Fruit fly (Drosophila melanogaster): ENCODE measurements around the gene CG31908.
A peak's percentile ranks its signal among the peaks of the same experiment; 100 is the strongest.

Gene CG31908

dm6 chr2L:7037773-7038327, 10.7 kb upstream of the CG31908 start, which contains the start of gene milt:
Gene milt (plus strand): TSS chr2L:7037823.
- TF ChIP-seq fd96Ca (GFP tag; IDR thresholded peaks at IDR 0.05) (no peak), CG4496 (GFP tag; IDR thresholded peaks at IDR 0.05) (peak; percentile 16; the same call in 1 of the 3 replicates)

dm6 chr2L:7033100-7033675, 6.0 kb upstream of the CG31908 start:
- peak; percentile 30 for TF ChIP-seq CG9948 (tag; optimal IDR thresholded peaks at IDR 0.05)
- TF ChIP-seq EcR (GFP tag; optimal IDR thresholded peaks at IDR 0.05), result no peak
- peak; percentile 68 for TF ChIP-seq CG4496 (GFP tag; IDR thresholded peaks at IDR 0.05)
- TF ChIP-seq CG32121 (GFP tag; IDR thresholded peaks at IDR 0.05), result peak; percentile 74
- peak; percentile 65 for TF ChIP-seq Pif1A (GFP tag; optimal IDR thresholded peaks at IDR 0.05)
- no peak for TF ChIP-seq CG8159 (tag; optimal IDR thresholded peaks at IDR 0.05)
- TF ChIP-seq CG34367 (tag; optimal IDR thresholded peaks at IDR 0.05), result peak; percentile 52
- no peak for TF ChIP-seq Snoo (tag; optimal IDR thresholded peaks at IDR 0.05)
- no peak for TF ChIP-seq rn (GFP tag; IDR thresholded peaks at IDR 0.05)
- no peak for TF ChIP-seq CG10348 (GFP tag; IDR thresholded peaks at IDR 0.05)
- no peak; the same call in 2 of the 3 replicates for TF ChIP-seq fd96Ca (GFP tag; IDR thresholded peaks at IDR 0.05)
- no peak for TF ChIP-seq CG14655 (GFP tag; optimal IDR thresholded peaks at IDR 0.05)
- TF ChIP-seq gl (tag; optimal IDR thresholded peaks at IDR 0.05), result peak; percentile 80
- TF ChIP-seq CG17806 (tag; optimal IDR thresholded peaks at IDR 0.05), result peak; percentile 34
- TF ChIP-seq CG12605 (GFP tag; IDR thresholded peaks at IDR 0.05), result peak; percentile 63
- TF ChIP-seq Ets98B (GFP tag; IDR thresholded peaks at IDR 0.05), result peak; percentile 71
- TF ChIP-seq D1 (tag; optimal IDR thresholded peaks at IDR 0.05), result peak; percentile 57
- TF ChIP-seq CG13204 (GFP tag; optimal IDR thresholded peaks at IDR 0.05), result no peak
- no peak for TF ChIP-seq Pif1B (GFP tag; optimal IDR thresholded peaks at IDR 0.05)
- peak; percentile 56 for TF ChIP-seq CG8301 (tag; optimal IDR thresholded peaks at IDR 0.05)
- peak; percentile 27 for TF ChIP-seq CG15710 (tag; optimal IDR thresholded peaks at IDR 0.05)

- TF ChIP-seq CG4496 (GFP tag; IDR thresholded peaks at IDR 0.05) (peak; percentile 61), CG12605 (GFP tag; IDR thresholded peaks at IDR 0.05) (no peak), CG10348 (GFP tag; IDR thresholded peaks at IDR 0.05) (0 out of 2 replicates have a peak, but pooled peaks have one; percentile 16), Ets98B (GFP tag; IDR thresholded peaks at IDR 0.05) (peak; percentile 63)
These were observed 5.3 kb upstream of the CG31908 start, which contains the start of the genes Rab30 and Caper for dm6 chr2L:7032517-7032951. Gene Rab30 (minus strand): TSS chr2L:7032606. Gene Caper (plus strand): TSS chr2L:7032721.

DNA sequence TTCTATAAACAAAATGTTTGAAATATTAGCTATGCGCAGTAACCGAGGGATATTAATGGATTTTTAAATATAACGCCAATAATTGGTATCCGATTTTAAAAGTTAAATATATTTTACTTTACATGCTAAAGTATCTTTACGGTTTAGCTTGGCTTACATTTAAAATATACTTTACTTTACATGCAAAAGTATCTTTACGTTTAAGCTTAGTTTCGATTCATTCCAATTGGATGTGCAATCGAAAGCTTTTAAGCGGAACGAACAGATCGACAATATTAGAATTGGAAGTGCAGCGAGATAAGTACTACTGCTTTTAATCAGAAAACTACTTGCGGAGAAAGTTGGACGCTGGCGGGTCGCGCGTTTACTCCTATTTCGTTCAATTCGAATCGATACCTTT, 1.8 kb upstream of the CG31908 start:
- TF ChIP-seq CG12605 (GFP tag; IDR thresholded peaks at IDR 0.05) (no peak), Ets98B (GFP tag; IDR thresholded peaks at IDR 0.05) (no peak), CG8301 (tag; optimal IDR thresholded peaks at IDR 0.05) (no peak), CG8159 (tag; optimal IDR thresholded peaks at IDR 0.05) (no peak), CG9948 (tag; optimal IDR thresholded peaks at IDR 0.05) (no peak), rn (GFP tag; IDR thresholded peaks at IDR 0.05) (no peak), CG17806 (tag; optimal IDR thresholded peaks at IDR 0.05) (no peak), EcR (GFP tag; optimal IDR thresholded peaks at IDR 0.05) (no peak), Snoo (tag; optimal IDR thresholded peaks at IDR 0.05) (no peak), CG32121 (GFP tag; IDR thresholded peaks at IDR 0.05) (no peak), CG34367 (tag; optimal IDR thresholded peaks at IDR 0.05) (no peak), Pif1B (GFP tag; optimal IDR thresholded peaks at IDR 0.05) (no peak), CG14655 (GFP tag; optimal IDR thresholded peaks at IDR 0.05) (no peak), gl (tag; optimal IDR thresholded peaks at IDR 0.05) (no peak), fd96Ca (GFP tag; IDR thresholded peaks at IDR 0.05) (no peak), CG15710 (tag; optimal IDR thresholded peaks at IDR 0.05) (no peak), CG4496 (GFP tag; IDR thresholded peaks at IDR 0.05) (no peak), Pif1A (GFP tag; optimal IDR thresholded peaks at IDR 0.05) (no peak), CG13204 (GFP tag; optimal IDR thresholded peaks at IDR 0.05) (no peak), D1 (tag; optimal IDR thresholded peaks at IDR 0.05) (no peak)

DNA sequence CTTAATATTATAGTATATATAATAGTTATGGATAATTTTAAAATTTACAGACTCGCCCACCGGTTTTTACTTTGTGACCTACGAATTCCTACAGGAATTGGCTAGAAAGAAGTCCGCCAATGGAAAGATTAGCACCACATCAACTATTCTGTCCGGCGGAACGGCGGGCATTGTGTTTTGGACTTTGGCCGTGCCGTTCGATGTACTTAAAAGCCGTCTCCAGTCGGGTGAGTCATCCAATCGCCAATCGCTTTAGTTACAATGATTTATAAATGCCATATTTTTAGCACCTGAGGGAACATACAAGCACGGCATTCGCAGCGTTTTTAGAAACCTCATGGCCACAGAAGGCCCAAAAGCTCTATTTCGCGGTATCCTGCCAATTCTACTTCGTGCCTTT, 1.3 kb upstream of the CG31908 start:
- TF ChIP-seq rn (GFP tag; IDR thresholded peaks at IDR 0.05) (no peak), fd96Ca (GFP tag; IDR thresholded peaks at IDR 0.05) (no peak), CG8301 (tag; optimal IDR thresholded peaks at IDR 0.05) (no peak), EcR (GFP tag; optimal IDR thresholded peaks at IDR 0.05) (no peak), CG15710 (tag; optimal IDR thresholded peaks at IDR 0.05) (no peak), CG9948 (tag; optimal IDR thresholded peaks at IDR 0.05) (no peak)

DNA sequence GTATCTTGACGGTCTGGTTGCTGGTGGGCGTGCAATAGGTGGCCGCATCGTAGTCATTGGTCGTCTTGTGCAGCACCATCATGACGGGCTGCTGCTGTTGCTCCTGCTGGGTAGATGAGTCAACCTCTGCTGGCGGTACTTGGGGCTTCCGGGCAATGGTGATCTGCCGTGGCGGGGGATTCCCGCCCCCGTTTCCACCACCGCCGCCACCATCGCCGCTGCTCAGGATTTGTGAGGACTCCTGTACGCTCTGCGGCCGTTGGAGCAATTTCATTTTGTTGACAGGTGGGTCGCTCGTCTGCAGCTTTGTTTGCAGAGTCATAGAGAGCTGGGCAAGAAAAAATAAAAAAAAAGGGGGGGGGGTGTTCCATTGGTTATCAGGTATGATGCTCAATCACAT, 881 bp downstream of the CG31908 start:
- TF ChIP-seq gl (tag; optimal IDR thresholded peaks at IDR 0.05) (no peak), CG17806 (tag; optimal IDR thresholded peaks at IDR 0.05) (no peak), Pif1B (GFP tag; optimal IDR thresholded peaks at IDR 0.05) (no peak), rn (GFP tag; IDR thresholded peaks at IDR 0.05) (no peak), CG9948 (tag; optimal IDR thresholded peaks at IDR 0.05) (no peak), CG14655 (GFP tag; optimal IDR thresholded peaks at IDR 0.05) (no peak), D1 (tag; optimal IDR thresholded peaks at IDR 0.05) (no peak), CG10348 (GFP tag; IDR thresholded peaks at IDR 0.05) (no peak), EcR (GFP tag; optimal IDR thresholded peaks at IDR 0.05) (no peak), CG34367 (tag; optimal IDR thresholded peaks at IDR 0.05) (no peak), CG13204 (GFP tag; optimal IDR thresholded peaks at IDR 0.05) (no peak), CG4496 (GFP tag; IDR thresholded peaks at IDR 0.05) (no peak), CG8301 (tag; optimal IDR thresholded peaks at IDR 0.05) (no peak), fd96Ca (GFP tag; IDR thresholded peaks at IDR 0.05) (no peak), CG12605 (GFP tag; IDR thresholded peaks at IDR 0.05) (no peak), Ets98B (GFP tag; IDR thresholded peaks at IDR 0.05) (no peak), CG15710 (tag; optimal IDR thresholded peaks at IDR 0.05) (no peak)

Data from whole organism, pupa.